Fruit fly (Drosophila melanogaster) Kc167 (cell line): ENCODE data around the gene Spg7.

Experiments used
- Sin3A ChIP-seq: fragments of >200 bp; optimal IDR thresholded peaks from 2 replicates; lab custom pipeline; 2018; ENCODE audit warnings: missing external identifiers
- h ChIP-seq: fragments of >200 bp; optimal IDR thresholded peaks from 3 replicates; lab custom pipeline; 2018; ENCODE audit warnings: missing external identifiers
- insv ChIP-seq: fragments of >200 bp; optimal IDR thresholded peaks from 3 replicates; lab custom pipeline; 2018; ENCODE audit warnings: missing external identifiers
- psq ChIP-seq: fragments of >200 bp; optimal IDR thresholded peaks from 2 replicates; lab custom pipeline; 2017; ENCODE audit warnings: missing external identifiers
- ttk ChIP-seq: sonication (Bioruptor generic); optimal IDR thresholded peaks from 2 replicates; lab custom pipeline; 2017; ENCODE audit warnings: missing external identifiers

DNA sequence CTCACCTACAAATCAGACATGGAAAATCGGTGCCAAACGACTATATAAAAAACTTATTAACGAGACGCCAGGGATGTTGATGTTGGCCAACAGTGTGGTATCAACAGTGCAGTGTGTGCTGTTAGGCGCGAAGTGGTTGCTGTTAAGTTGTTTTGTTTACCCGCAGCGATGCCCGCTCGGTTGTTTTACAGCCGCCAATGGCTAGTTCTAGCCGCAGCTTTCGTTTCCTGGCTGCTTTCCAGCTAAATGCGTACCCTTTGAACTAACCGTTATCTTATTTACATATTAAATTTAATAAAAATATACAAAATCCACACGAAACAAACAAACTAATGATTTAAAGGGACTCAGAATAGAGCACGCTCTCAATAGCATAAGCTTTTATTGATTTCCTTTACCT is 40.7 kb upstream of the Spg7 start, which contains the start of gene crm:
- TF ChIP-seq psq (lab: Kevin White, UChicago) (no peak), h (lab: Kevin White, UChicago) (no peak), Sin3A (lab: Kevin White, UChicago) (no peak), ttk (lab: Kevin White, UChicago) (no peak), insv (lab: Kevin White, UChicago) (no peak)
